Worm (Caenorhabditis elegans) whole organism, late embryonic: ENCODE data around the gene srh-76.

Experiments used
- C08G9.2 ChIP-seq: sonication (generic microtip); optimal IDR thresholded peaks from 2 replicates; lab custom pipeline; 2016; ENCODE audit warnings: mild to moderate bottlenecking, missing genetic modification characterization, moderate library complexity, missing compliant biosample characterization
- C38D4.7 ChIP-seq: fragments of 200-800 bp; sonication (Bioruptor generic); optimal IDR thresholded peaks from 2 replicates; lab custom pipeline; 2018; ENCODE audit warnings: mild to moderate bottlenecking, missing genetic modification characterization, moderate library complexity, missing compliant biosample characterization
- K02D7.2 ChIP-seq: sonication (generic microtip); optimal IDR thresholded peaks from 2 replicates; lab custom pipeline; 2017; ENCODE audit warnings: mild to moderate bottlenecking, missing genetic modification characterization, missing compliant biosample characterization
- K09A11.1 ChIP-seq: sonication (generic microtip); optimal IDR thresholded peaks from 2 replicates; lab custom pipeline; 2017; ENCODE audit warnings: antibody characterized with exemption, mild to moderate bottlenecking, missing genetic modification characterization, missing compliant biosample characterization; ENCODE audit not compliant: insufficient read depth
- ceh-14 ChIP-seq: sonication (generic microtip); optimal IDR thresholded peaks from 2 replicates; lab custom pipeline; 2016; ENCODE audit warnings: missing genotype, missing genetic modification characterization, missing compliant biosample characterization
- ceh-18 ChIP-seq: sonication (generic microtip); optimal IDR thresholded peaks from 2 replicates; lab custom pipeline; 2016; ENCODE audit warnings: missing genetic modification characterization, missing compliant biosample characterization
- ceh-19 ChIP-seq: fragments of 200-800 bp; sonication (Bioruptor generic); optimal IDR thresholded peaks from 2 replicates; lab custom pipeline; 2018; ENCODE audit warnings: mild to moderate bottlenecking, missing genetic modification characterization, missing compliant biosample characterization
- ceh-24 ChIP-seq: sonication (generic microtip); optimal IDR thresholded peaks from 2 replicates; lab custom pipeline; 2016; ENCODE audit warnings: mild to moderate bottlenecking, missing genetic modification characterization, missing compliant biosample characterization
- ceh-30 ChIP-seq: fragments of 150-350 bp; optimal IDR thresholded peaks from 2 replicates; lab custom pipeline; 2014; ENCODE audit warnings: missing biosample characterization, missing genetic modification characterization
- ceh-6 ChIP-seq: fragments of 200-800 bp; sonication (Bioruptor generic); optimal IDR thresholded peaks from 2 replicates; lab custom pipeline; 2018; ENCODE audit warnings: mild to moderate bottlenecking, missing genetic modification characterization, missing compliant biosample characterization
- ceh-9 ChIP-seq: sonication (generic microtip); optimal IDR thresholded peaks from 2 replicates; lab custom pipeline; 2016; ENCODE audit warnings: mild to moderate bottlenecking, missing genetic modification characterization, inconsistent platforms, missing compliant biosample characterization
- che-1 ChIP-seq: sonication (generic microtip); optimal IDR thresholded peaks from 2 replicates; lab custom pipeline; 2016; ENCODE audit warnings: mild to moderate bottlenecking, missing genetic modification characterization, missing compliant biosample characterization
- dmd-4 ChIP-seq: sonication (generic microtip); optimal IDR thresholded peaks from 2 replicates; lab custom pipeline; 2016; ENCODE audit warnings: borderline replicate concordance, missing genetic modification characterization, missing compliant biosample characterization
- elt-2 ChIP-seq: sonication (generic microtip); optimal IDR thresholded peaks from 2 replicates; lab custom pipeline; 2016; ENCODE audit warnings: missing genetic modification reagents, missing genetic modification characterization, missing compliant biosample characterization
- eyg-1 ChIP-seq: sonication (generic microtip); optimal IDR thresholded peaks from 2 replicates; lab custom pipeline; 2016; ENCODE audit warnings: missing genotype, missing genetic modification characterization, missing compliant biosample characterization
- fkh-10 ChIP-seq: fragments of 150-350 bp; optimal IDR thresholded peaks from 2 replicates; lab custom pipeline; 2014; ENCODE audit warnings: missing biosample characterization, missing genetic modification reagents, missing genetic modification characterization
- hlh-13 ChIP-seq: fragments of 200-800 bp; sonication (Bioruptor generic); optimal IDR thresholded peaks from 2 replicates; lab custom pipeline; 2018; ENCODE audit warnings: mild to moderate bottlenecking, missing genetic modification characterization, missing compliant biosample characterization
- hlh-30 ChIP-seq: sonication (generic microtip); optimal IDR thresholded peaks from 2 replicates; lab custom pipeline; 2017; ENCODE audit warnings: antibody characterized with exemption, missing genetic modification characterization, missing compliant biosample characterization; ENCODE audit not compliant: insufficient read depth
- hlh-8 ChIP-seq: sonication (generic microtip); optimal IDR thresholded peaks from 2 replicates; lab custom pipeline; 2016; ENCODE audit warnings: missing genotype, missing genetic modification characterization, missing compliant biosample characterization
- lim-6 ChIP-seq: sonication (generic microtip); optimal IDR thresholded peaks from 2 replicates; lab custom pipeline; 2016; ENCODE audit warnings: missing genetic modification characterization, missing compliant biosample characterization
- lin-11 ChIP-seq: fragments of 200-800 bp; sonication (Bioruptor generic); optimal IDR thresholded peaks from 2 replicates; lab custom pipeline; 2018; ENCODE audit warnings: mild to moderate bottlenecking, missing genetic modification characterization, missing compliant biosample characterization
- nfya-1 ChIP-seq: sonication (generic microtip); optimal IDR thresholded peaks from 2 replicates; lab custom pipeline; 2017; ENCODE audit warnings: missing genetic modification characterization, mild to moderate bottlenecking, missing compliant biosample characterization, antibody characterized with exemption, moderate library complexity
- nhr-232 ChIP-seq: sonication (generic microtip); optimal IDR thresholded peaks from 2 replicates; lab custom pipeline; 2016; ENCODE audit warnings: missing genetic modification characterization, missing compliant biosample characterization
- npax-4 ChIP-seq: sonication (generic microtip); optimal IDR thresholded peaks from 2 replicates; lab custom pipeline; 2016; ENCODE audit warnings: missing genetic modification characterization, missing compliant biosample characterization
- odd-2 ChIP-seq: sonication (generic microtip); optimal IDR thresholded peaks from 2 replicates; lab custom pipeline; 2017; ENCODE audit warnings: antibody characterized with exemption, mild to moderate bottlenecking, missing genetic modification characterization, missing compliant biosample characterization
- pax-1 ChIP-seq: fragments of 150-350 bp; optimal IDR thresholded peaks from 2 replicates; lab custom pipeline; 2014; ENCODE audit warnings: missing biosample characterization, missing genetic modification characterization
- pros-1 ChIP-seq: fragments of 150-350 bp; optimal IDR thresholded peaks from 2 replicates; lab custom pipeline; 2014; ENCODE audit warnings: missing biosample characterization, missing genetic modification reagents, missing genetic modification characterization
- rnt-1 ChIP-seq: sonication (generic microtip); optimal IDR thresholded peaks from 2 replicates; lab custom pipeline; 2016; ENCODE audit warnings: missing genetic modification characterization, missing compliant biosample characterization
- sox-2 ChIP-seq: fragments of 200-800 bp; sonication (Bioruptor generic); IDR thresholded peaks from 2 replicates; pipeline ENCODE4 v1.3.6; 2022; ENCODE audit warnings: missing genetic modification reagents, missing genetic modification characterization, missing compliant biosample characterization
- unc-55 ChIP-seq: sonication (generic microtip); optimal IDR thresholded peaks from 2 replicates; lab custom pipeline; 2017; ENCODE audit warnings: missing biosample characterization, missing genetic modification reagents, missing genetic modification characterization
- unc-86 ChIP-seq: sonication (generic microtip); optimal IDR thresholded peaks from 2 replicates; lab custom pipeline; 2016; ENCODE audit warnings: missing genetic modification characterization, missing compliant biosample characterization

Gene srh-76

DNA sequence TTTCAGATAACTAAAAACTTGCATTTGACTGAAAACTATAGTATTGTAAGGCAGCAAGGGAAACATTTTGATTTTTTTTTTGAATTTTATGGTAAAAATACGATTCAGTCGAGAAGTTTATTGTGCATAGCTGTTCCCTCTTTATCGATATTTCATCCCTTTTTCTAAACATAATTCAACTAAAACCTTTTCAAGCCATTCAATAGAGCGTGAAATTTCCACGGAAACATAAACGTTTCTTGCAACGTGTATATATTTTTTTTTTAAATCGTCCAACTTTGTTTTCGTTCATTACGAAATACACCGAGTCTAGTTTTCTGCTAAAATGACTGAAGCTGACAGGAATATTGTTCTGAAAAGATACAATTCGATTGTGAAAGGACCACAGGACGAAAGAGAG, 38.1 kb downstream of the srh-76 start, which contains the start of gene C02G6.2:
C02G6.2 (plus strand) TSS at position 301 of the 400 bp plus-strand sequence.
- no peak for TF ChIP-seq unc-55 (GFP tag; lab: Kevin White, UChicago)
- no peak for TF ChIP-seq C38D4.7 (GFP tag; lab: Kevin White, UChicago)
- no peak for TF ChIP-seq che-1 (tag; lab: Kevin White, UChicago)

DNA sequence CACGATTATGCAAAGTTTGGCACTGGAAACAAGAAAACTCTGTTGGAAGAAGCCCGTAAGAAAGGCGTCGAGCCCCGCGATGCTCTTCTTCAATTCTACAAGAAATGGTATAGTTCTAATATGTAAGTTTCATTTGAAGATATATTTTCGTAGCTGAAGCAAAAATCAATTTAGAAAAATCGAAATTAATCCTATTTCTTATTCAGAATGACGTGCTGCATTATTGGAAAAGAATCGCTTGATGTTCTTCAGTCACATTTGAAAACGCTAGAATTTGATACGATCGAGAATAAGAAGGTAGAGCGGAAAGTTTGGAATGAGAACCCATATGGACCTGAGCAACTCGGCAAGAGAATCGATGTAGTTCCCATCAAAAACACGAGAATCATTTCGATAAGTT, 43.3 kb downstream of the srh-76 start:
- no peak for TF ChIP-seq lin-11 (tag; lab: Kevin White, UChicago)
- TF ChIP-seq che-1 (tag; lab: Kevin White, UChicago): no peak
- TF ChIP-seq ceh-24 (tag; lab: Kevin White, UChicago): no peak
- no peak for TF ChIP-seq lim-6 (tag; lab: Kevin White, UChicago)
- TF ChIP-seq K09A11.1: no peak

DNA sequence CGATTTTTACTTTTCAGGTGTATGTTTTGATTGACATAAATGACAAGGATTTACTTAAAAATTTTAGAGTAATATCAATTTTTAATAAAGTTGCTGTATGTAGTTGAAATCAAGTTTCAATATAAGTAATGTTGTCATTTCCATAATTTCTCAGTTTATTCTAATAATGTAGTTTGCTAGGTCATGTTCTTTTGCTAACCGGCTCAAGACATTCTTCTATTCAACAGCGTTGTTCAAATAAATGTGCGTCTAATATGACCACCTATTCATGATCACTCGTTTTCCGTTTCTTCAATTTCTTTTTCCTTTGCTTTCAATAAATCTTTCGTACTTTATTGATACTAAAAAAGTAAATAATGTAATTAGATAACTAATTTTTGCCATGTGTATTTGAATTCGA, 46.4 kb downstream of the srh-76 start, which contains the start of gene C02G6.3:
C02G6.3 (plus strand) TSS at position 301 of the 400 bp plus-strand sequence.
- TF ChIP-seq elt-2 (tag; lab: Kevin White, UChicago): no peak
- no peak for TF ChIP-seq hlh-30 (tag; lab: Kevin White, UChicago)
- TF ChIP-seq npax-4 (tag; lab: Kevin White, UChicago): no peak
- TF ChIP-seq odd-2 (tag; lab: Kevin White, UChicago): no peak
- TF ChIP-seq ceh-6 (GFP tag; lab: Kevin White, UChicago): no peak
- no peak for TF ChIP-seq nhr-232 (tag; lab: Kevin White, UChicago)
- no peak for TF ChIP-seq pax-1
- TF ChIP-seq ceh-30: no peak
- no peak for TF ChIP-seq ceh-9 (tag; lab: Kevin White, UChicago)
- TF ChIP-seq K09A11.1: no peak
- TF ChIP-seq dmd-4 (tag; lab: Kevin White, UChicago): no peak
- TF ChIP-seq, all 69 proteins: peak for 0

DNA sequence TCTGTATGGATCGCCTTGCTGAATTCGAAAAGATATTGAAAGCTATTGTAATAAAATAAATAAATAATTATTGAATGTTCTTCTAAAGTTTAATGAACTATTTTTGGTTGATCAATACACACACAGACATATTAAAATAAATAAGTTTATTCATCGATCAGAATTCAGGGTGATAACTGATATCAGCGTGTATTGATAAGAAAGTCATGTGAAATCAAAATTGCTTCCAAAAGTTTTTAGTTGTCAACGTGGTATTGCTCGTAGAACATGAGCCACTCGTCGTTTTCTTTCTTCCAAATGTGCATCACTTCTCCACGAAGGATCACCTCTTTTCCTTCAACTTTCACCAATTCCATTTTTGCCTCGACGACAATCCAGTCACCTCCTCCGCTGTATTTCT, 48.8 kb downstream of the srh-76 start:
- TF ChIP-seq hlh-8 (tag; lab: Kevin White, UChicago) (no peak), ceh-24 (tag; lab: Kevin White, UChicago) (no peak), C08G9.2 (tag; lab: Kevin White, UChicago) (no peak), dmd-4 (tag; lab: Kevin White, UChicago) (no peak), hlh-30 (tag; lab: Kevin White, UChicago) (no peak), fkh-10 (GFP tag; lab: Kevin White, UChicago) (no peak), pax-1 (no peak), ceh-18 (tag; lab: Kevin White, UChicago) (no peak), K02D7.2 (tag; lab: Kevin White, UChicago) (no peak), hlh-13 (GFP tag; lab: Kevin White, UChicago) (no peak), pros-1 (tag; lab: Kevin White, UChicago) (no peak)

DNA sequence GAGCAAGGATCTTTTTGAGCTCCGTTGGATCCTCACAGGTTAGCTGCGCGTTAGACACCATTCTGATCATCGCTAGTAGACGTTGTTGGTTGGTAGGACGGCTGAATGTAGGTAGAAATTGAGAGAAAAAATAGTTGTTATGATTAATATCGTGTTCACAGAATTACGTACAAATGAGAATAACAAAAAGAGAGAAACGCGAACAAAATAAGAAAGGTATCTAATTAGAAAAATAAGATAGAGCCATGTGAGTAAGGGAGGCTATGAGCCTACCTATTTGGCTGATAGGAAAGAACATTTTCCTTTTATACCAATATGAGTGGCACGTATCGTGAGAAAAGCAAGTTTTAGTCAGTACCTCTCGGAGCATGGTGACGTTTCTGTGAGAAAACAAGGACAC, 50.1 kb downstream of the srh-76 start, which contains the start of gene C04E6.8:
C04E6.8 (minus strand) TSS at position 101 of the 400 bp plus-strand sequence.
- TF ChIP-seq eyg-1 (tag; lab: Kevin White, UChicago) (no peak), ceh-6 (GFP tag; lab: Kevin White, UChicago) (no peak), hlh-13 (GFP tag; lab: Kevin White, UChicago) (no peak), rnt-1 (tag; lab: Kevin White, UChicago) (no peak), hlh-30 (tag; lab: Kevin White, UChicago) (no peak), nfya-1 (no peak), pros-1 (tag; lab: Kevin White, UChicago) (no peak), odd-2 (tag; lab: Kevin White, UChicago) (no peak), sox-2 (GFP tag; lab: Robert Waterston, UW) (no peak), unc-86 (tag; lab: Kevin White, UChicago) (no peak), ceh-19 (no peak), ceh-14 (tag; lab: Kevin White, UChicago) (no peak)
